Fruit fly (Drosophila melanogaster): ENCODE results near the gene MESR6.
A peak's percentile ranks its signal among the peaks of the same experiment; 100 is the strongest.

Gene MESR6

DNA sequence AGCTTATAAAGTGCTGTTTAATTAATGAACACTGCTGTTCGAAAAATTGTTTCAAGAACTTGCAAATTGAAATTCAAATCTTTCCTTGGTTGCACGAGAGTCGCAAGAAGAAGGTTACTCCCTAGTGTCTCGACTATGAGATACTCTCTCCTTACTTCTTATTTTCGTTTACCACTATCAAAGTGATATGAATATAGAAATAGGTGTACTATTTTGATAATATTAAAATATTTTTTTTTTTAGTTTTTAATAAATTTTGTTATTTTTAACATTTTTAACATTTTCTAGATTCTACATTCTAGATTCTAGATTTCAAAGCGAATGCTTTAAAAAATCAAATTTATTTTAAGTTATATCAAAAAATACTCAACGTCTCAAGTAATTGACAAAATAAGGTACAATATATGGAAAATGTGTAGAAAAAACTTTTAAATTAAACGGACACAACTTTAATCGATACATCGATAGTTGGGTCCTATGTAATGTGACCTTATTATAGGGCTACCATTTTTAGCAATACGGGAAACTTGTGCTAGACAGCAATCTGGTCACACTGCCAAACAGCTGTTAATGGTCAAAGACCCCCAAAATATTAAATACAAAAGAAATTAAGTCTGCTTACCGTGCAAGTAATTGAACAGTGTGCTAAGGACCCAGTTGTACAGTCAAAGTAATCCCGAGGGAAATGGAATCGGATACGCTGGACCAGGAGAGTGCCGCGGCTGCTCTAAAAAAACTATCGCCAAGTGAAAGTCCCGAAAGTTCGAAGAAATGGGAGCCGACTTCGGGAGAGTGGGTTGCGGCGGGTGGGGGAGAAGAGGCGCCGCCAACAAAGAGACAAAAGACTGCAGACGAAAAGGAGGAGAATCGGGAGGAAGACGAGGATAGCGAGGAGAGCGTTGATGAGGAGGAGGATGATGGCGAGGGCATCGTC is at the start of gene MESR6:
Gene MESR6, plus strand, starts transcription at position 546 of the 934 bp plus-strand sequence.
- peak; percentile 30 for TF ChIP-seq Hr83 (GFP tag; optimal IDR thresholded peaks at IDR 0.05; ENCODE audit: poor library complexity, severe bottlenecking)
- TF ChIP-seq Rel (GFP tag; optimal IDR thresholded peaks at IDR 0.05), result no peak
- TF ChIP-seq Rel (tag; optimal IDR thresholded peaks at IDR 0.05), result peak; percentile 79
- TF ChIP-seq Dif (GFP tag; optimal IDR thresholded peaks at IDR 0.05; ENCODE audit: partially characterized antibody), result no peak
- no peak for TF ChIP-seq jim (GFP tag; optimal IDR thresholded peaks at IDR 0.05)
- TF ChIP-seq Sp1 (GFP tag; optimal IDR thresholded peaks at IDR 0.05), result peak; percentile 17
- no peak for TF ChIP-seq Hnf4 (GFP tag; optimal IDR thresholded peaks at IDR 0.05)
- no peak for TF ChIP-seq dl (GFP tag; optimal IDR thresholded peaks at IDR 0.05; ENCODE audit: insufficient read depth in 1 of 2, partially characterized antibody in 2 of 2)
- peak; percentile 22 for TF ChIP-seq h (GFP tag; optimal IDR thresholded peaks at IDR 0.05)

DNA sequence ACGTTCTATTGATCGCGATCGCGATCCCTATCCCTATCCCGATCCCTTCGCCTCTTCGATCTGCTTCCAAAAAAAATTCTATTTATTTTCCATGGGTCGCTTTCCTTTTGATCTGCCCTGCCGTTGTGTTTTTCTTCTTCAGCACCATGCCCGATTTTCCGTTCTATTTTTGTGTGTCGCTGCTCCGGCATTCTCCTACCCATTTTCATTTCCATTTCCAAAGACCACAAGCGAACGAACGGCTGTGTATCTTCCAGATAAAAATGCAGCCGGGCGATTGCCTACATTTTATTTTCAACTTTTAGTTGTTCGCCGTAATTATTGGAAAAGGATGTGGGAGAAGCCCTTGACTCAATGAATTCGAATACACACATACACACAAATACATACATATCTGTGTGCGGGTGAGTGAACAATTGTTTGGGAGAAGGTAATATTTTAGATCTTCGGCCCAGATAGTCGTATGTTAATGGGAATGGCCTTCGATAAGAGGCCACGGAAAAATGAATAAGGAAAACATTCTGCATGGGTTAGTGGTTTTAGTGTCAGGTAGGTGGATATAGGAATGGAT is 48.9 kb upstream of the MESR6 start:
- TF ChIP-seq Rel (GFP tag; optimal IDR thresholded peaks at IDR 0.05) (no peak), Rel (tag; optimal IDR thresholded peaks at IDR 0.05) (no peak), Hr78 (GFP tag; optimal IDR thresholded peaks at IDR 0.05) (no peak), GATAd (GFP tag; optimal IDR thresholded peaks at IDR 0.05) (no peak), Hnf4 (GFP tag; optimal IDR thresholded peaks at IDR 0.05) (no peak), Hr83 (GFP tag; optimal IDR thresholded peaks at IDR 0.05; ENCODE audit: poor library complexity, severe bottlenecking) (no peak), usp (GFP tag; optimal IDR thresholded peaks at IDR 0.05) (no peak), jim (GFP tag; optimal IDR thresholded peaks at IDR 0.05) (no peak), CG32264 (GFP tag; optimal IDR thresholded peaks at IDR 0.05) (no peak), CrebA (GFP tag; optimal IDR thresholded peaks at IDR 0.05; ENCODE audit: borderline replicate concordance) (no peak), sv (GFP tag; optimal IDR thresholded peaks at IDR 0.05) (no peak), Abd-B (GFP tag; optimal IDR thresholded peaks at IDR 0.05) (no peak), dmrt93B (GFP tag; optimal IDR thresholded peaks at IDR 0.05) (no peak), foxo (GFP tag; optimal IDR thresholded peaks at IDR 0.05) (no peak), fru (GFP tag; optimal IDR thresholded peaks at IDR 0.05) (no peak), sage (GFP tag; optimal IDR thresholded peaks at IDR 0.05) (no peak), dsf (GFP tag; optimal IDR thresholded peaks at IDR 0.05; ENCODE audit: borderline replicate concordance) (no peak), ey (GFP tag; optimal IDR thresholded peaks at IDR 0.05) (no peak), OdsH (GFP tag; optimal IDR thresholded peaks at IDR 0.05) (no peak), Vsx2 (GFP tag; optimal IDR thresholded peaks at IDR 0.05; ENCODE audit: partially characterized antibody) (no peak), woc (GFP tag; optimal IDR thresholded peaks at IDR 0.05) (no peak)

DNA sequence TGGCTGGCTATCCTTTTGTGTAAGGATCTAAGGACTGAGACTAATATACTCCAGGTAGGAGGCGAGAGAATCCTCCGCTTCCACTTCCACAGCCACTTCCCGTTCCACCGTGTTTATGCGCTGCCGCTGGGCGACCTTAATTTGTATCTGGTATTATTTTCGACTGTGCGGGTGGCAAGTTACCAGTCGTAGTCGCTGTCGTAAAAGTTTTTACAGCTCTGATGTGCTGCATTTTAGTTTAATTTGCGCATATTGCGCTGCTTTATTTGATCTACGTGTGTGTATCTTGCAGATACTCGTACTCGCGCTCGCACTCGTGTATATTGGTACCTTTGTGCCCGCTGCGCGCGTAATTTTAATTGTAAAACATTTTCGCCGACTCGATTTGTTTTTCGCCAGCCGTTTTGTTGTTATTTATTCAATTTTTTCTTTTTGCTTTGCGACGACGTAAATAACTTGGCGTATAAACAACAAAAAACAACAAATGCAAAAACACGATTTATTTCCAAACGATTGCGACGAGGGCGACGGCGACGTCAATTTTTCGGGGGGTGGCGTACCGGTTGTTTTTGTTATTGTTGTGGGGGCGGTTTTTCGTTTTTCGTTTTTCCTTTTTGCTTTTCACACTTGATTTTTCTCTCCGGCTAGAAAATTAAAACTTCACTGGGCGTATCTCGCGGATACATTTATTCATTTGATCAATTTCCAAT is 47.7 kb upstream of the MESR6 start:
- TF ChIP-seq OdsH (GFP tag; optimal IDR thresholded peaks at IDR 0.05) (no peak), CG9705 (GFP tag; optimal IDR thresholded peaks at IDR 0.05) (peak; percentile 2)

DNA sequence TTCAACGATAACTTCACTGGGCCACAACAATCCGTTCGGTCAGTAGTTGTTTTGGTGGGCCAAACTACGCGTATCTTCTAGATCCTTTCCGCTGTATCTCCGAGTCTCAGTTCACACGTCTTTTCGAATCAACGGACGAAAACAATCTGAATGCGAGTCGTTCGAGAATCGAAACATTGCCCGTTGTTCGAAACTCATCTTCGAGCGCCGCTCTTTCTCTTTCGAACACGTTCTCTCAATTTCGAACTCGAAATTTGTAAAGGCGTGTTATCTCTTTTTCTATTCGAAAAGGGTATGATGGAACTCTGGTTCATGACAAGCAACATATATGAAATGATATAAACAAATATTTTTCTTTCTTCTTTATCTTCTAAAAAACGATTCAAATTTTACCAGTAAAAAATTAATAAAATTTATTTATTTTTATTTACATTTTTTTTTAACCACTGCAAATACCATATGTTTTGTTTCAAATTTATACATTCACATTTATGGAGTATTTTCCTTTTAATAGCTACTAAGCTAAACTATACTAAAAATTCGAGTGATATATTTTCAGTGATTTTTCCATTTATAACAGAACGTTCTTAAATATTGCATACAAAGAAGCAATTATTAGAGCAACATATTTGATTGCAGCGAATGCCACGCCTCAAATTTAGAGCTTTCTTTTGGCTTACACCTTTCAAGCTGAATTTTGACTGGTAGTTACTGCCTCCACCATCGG is 47.0 kb upstream of the MESR6 start, which contains the start of gene nkd:
Gene nkd, minus strand, starts transcription at position 151 of the 727 bp plus-strand sequence.
- TF ChIP-seq Vsx2 (GFP tag; optimal IDR thresholded peaks at IDR 0.05; ENCODE audit: partially characterized antibody) (no peak), tai (GFP tag; optimal IDR thresholded peaks at IDR 0.05) (peak; percentile 67), Jra (GFP tag; optimal IDR thresholded peaks at IDR 0.05) (peak; percentile 32), Rel (GFP tag; optimal IDR thresholded peaks at IDR 0.05) (peak; percentile 57), Rel (tag; optimal IDR thresholded peaks at IDR 0.05) (no peak), lola (GFP tag; optimal IDR thresholded peaks at IDR 0.05) (no peak), sv (GFP tag; optimal IDR thresholded peaks at IDR 0.05) (peak; percentile 61), dsf (GFP tag; optimal IDR thresholded peaks at IDR 0.05; ENCODE audit: borderline replicate concordance) (peak; percentile 4), Abd-B (GFP tag; optimal IDR thresholded peaks at IDR 0.05) (no peak), Dfd (GFP tag; optimal IDR thresholded peaks at IDR 0.05) (no peak), brk (GFP tag; optimal IDR thresholded peaks at IDR 0.05) (peak; percentile 76), HLH106 (tag; optimal IDR thresholded peaks at IDR 0.05) (peak; percentile 79), Mio (GFP tag; optimal IDR thresholded peaks at IDR 0.05) (no peak), foxo (GFP tag; optimal IDR thresholded peaks at IDR 0.05) (peak in 1 of 2 experiments; percentile 84), pan (optimal IDR thresholded peaks at IDR 0.05) (peak; percentile 68), N (GFP tag; optimal IDR thresholded peaks at IDR 0.05) (no peak), CrebA (GFP tag; optimal IDR thresholded peaks at IDR 0.05; ENCODE audit: borderline replicate concordance) (peak; percentile 1), woc (GFP tag; optimal IDR thresholded peaks at IDR 0.05) (peak; percentile 67), rgr (GFP tag; optimal IDR thresholded peaks at IDR 0.05) (peak; percentile 88), jim (GFP tag; optimal IDR thresholded peaks at IDR 0.05) (peak; percentile 63), Hr78 (GFP tag; optimal IDR thresholded peaks at IDR 0.05) (no peak), dmrt93B (GFP tag; optimal IDR thresholded peaks at IDR 0.05) (peak; percentile 16), Dif (GFP tag; optimal IDR thresholded peaks at IDR 0.05; ENCODE audit: partially characterized antibody) (peak; percentile 79), fru (GFP tag; optimal IDR thresholded peaks at IDR 0.05) (peak; percentile 69), usp (GFP tag; optimal IDR thresholded peaks at IDR 0.05) (no peak), CG32264 (GFP tag; optimal IDR thresholded peaks at IDR 0.05) (peak; percentile 5)
